Fruit fly (Drosophila melanogaster): ENCODE results near the gene gdrd.

dm6 chr3L:14650348-14650747, 40.8 kb upstream of the gdrd start:
- TF ChIP-seq fd59A (GFP tag; optimal IDR thresholded peaks at IDR 0.05) (no peak), achi (GFP tag; optimal IDR thresholded peaks at IDR 0.05) (no peak), CG1621 (tag; optimal IDR thresholded peaks at IDR 0.05) (no peak)
